Fruit fly (Drosophila melanogaster) whole organism, embryonic: Measurements from ENCODE around the gene Ada2a.

ENCODE experiments used
- Blimp-1 ChIP-seq: fragments of 200-800 bp; sonication (Bioruptor generic); optimal IDR thresholded peaks from 3 replicates; lab custom pipeline; 2018; ENCODE audit warnings: missing biosample characterization, missing genetic modification characterization, mild to moderate bottlenecking, moderate library complexity, missing genetic modification reagents
- CG12071 ChIP-seq: fragments of 200-800 bp; sonication (Bioruptor generic); optimal IDR thresholded peaks from 3 replicates; lab custom pipeline; 2018; ENCODE audit warnings: missing biosample characterization, mild to moderate bottlenecking, missing genetic modification characterization
- CG6813 ChIP-seq: fragments of 200-800 bp; sonication (Bioruptor generic); optimal IDR thresholded peaks from 2 replicates; lab custom pipeline; 2017; ENCODE audit warnings: missing biosample characterization, missing genetic modification characterization, mild to moderate bottlenecking, moderate library complexity, missing genetic modification reagents
- CG6854 ChIP-seq: fragments of 200-800 bp; sonication (Bioruptor generic); optimal IDR thresholded peaks from 3 replicates; lab custom pipeline; 2017; ENCODE audit warnings: missing biosample characterization, mild to moderate bottlenecking, missing genetic modification characterization
- CG9437 ChIP-seq: fragments of 200-800 bp; sonication (Bioruptor generic); optimal IDR thresholded peaks from 2 replicates; lab custom pipeline; 2018; ENCODE audit warnings: missing biosample characterization, mild to moderate bottlenecking, missing genetic modification characterization
- Dad ChIP-seq: fragments of 200-800 bp; sonication (Bioruptor generic); optimal IDR thresholded peaks from 3 replicates; lab custom pipeline; 2016; ENCODE audit warnings: missing biosample characterization, missing genetic modification characterization
- Dll ChIP-seq: fragments of 200-800 bp; sonication (Bioruptor generic); IDR thresholded peaks from 4 replicates; pipeline ENCODE4 v1.3.6; 2022; ENCODE audit warnings: missing biosample characterization, missing genetic modification characterization; ENCODE audit not compliant: partially characterized antibody
- Lhr ChIP-seq: fragments of 200-800 bp; sonication (Bioruptor generic); optimal IDR thresholded peaks from 3 replicates; lab custom pipeline; 2017; ENCODE audit warnings: mild to moderate bottlenecking, missing biosample characterization, missing genetic modification reagents, missing genetic modification characterization
- Mad ChIP-seq: fragments of 200-800 bp; sonication (Bioruptor generic); optimal IDR thresholded peaks from 2 replicates; lab custom pipeline; 2016; ENCODE audit warnings: missing biosample characterization, missing genetic modification characterization
- Max ChIP-seq: fragments of 200-800 bp; sonication (Bioruptor generic); optimal IDR thresholded peaks from 2 replicates; lab custom pipeline; 2016; ENCODE audit warnings: missing biosample characterization, mild to moderate bottlenecking, missing genetic modification characterization
- Usf ChIP-seq: fragments of 200-800 bp; sonication (Bioruptor generic); optimal IDR thresholded peaks from 2 replicates; lab custom pipeline; 2017; ENCODE audit warnings: missing genotype, missing biosample characterization, missing genetic modification characterization
- bcd ChIP-seq: fragments of 200-800 bp; sonication (Bioruptor generic); optimal IDR thresholded peaks from 2 replicates; lab custom pipeline; 2017; ENCODE audit warnings: missing biosample characterization, mild to moderate bottlenecking, missing genetic modification characterization
- sd ChIP-seq: fragments of 200-800 bp; sonication (Bioruptor generic); optimal IDR thresholded peaks from 3 replicates; lab custom pipeline; 2018; ENCODE audit warnings: missing biosample characterization, mild to moderate bottlenecking, missing genetic modification characterization, moderate library complexity

DNA sequence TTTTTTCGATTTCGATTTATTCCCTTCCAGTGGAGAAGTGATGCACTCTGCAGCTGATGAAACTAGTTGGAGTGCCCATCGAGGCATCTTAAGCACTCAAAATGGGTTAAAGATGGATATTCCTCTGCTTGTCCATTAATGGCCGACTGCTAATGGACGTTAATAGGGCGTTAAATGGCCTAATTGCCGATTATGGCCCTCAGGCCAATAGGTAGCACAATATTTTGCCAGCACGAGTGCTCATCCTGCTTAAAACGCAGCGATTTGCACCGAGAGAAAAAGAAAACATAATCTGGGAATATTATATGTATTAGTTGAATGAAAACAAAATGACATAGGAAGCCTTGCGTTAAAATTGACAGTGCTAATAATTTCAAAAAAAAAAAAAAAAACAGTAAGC, 46.8 kb downstream of the Ada2a start, which contains the start of gene CG44158:
- TF ChIP-seq CG9437 (GFP tag; lab: Kevin White, UChicago): no peak
- TF ChIP-seq Blimp-1 (GFP tag; lab: Kevin White, UChicago): no peak
- TF ChIP-seq Mad (GFP tag; lab: Kevin White, UChicago): no peak
- no peak for TF ChIP-seq Max (GFP tag; lab: Kevin White, UChicago)
- no peak for TF ChIP-seq CG6854 (GFP tag; lab: Kevin White, UChicago)
- TF ChIP-seq Dll (GFP tag; lab: Robert Waterston, UW): no peak
- TF ChIP-seq Lhr (GFP tag; lab: Kevin White, UChicago): no peak
- no peak for TF ChIP-seq Usf (GFP tag; lab: Kevin White, UChicago)
- TF ChIP-seq bcd (GFP tag; lab: Kevin White, UChicago): no peak
- TF ChIP-seq sd (tag; lab: Kevin White, UChicago): no peak
- TF ChIP-seq CG6813 (GFP tag; lab: Kevin White, UChicago): no peak
- no peak for TF ChIP-seq CG12071 (GFP tag; lab: Kevin White, UChicago)
- no peak for TF ChIP-seq Dad (GFP tag; lab: Kevin White, UChicago)
